Worm (Caenorhabditis elegans): ENCODE data around the gene nhr-102.

The nhr-102 gene

DNA sequence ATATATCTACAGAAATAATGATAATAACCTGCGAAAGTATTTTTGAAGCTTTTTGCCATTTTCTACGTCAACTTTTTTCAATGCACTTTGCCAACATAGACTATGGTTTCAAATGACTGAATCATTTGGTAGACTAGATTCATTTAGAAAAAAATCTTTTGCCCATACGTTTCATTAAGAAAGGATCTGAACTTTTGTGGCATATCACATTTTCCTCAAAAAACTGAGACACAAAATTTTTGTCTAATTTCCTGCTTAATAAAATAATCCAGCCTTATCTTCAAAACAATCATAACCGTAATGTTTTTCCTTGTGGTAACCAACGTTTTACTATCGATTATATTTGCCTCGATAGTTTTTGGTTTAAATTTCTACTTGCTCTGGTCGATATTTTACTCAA lies 50.1 kb downstream of the nhr-102 start, which contains the start of gene srbc-51:
Gene srbc-51, plus strand, starts transcription at position 301 of the 400 bp plus-strand sequence.
- no peak for TF ChIP-seq egl-27 (tag; optimal IDR thresholded peaks at IDR 0.05)
- no peak for TF ChIP-seq fos-1 (tag; optimal IDR thresholded peaks at IDR 0.05)
- no peak for TF ChIP-seq nhr-23 (tag; optimal IDR thresholded peaks at IDR 0.05)
- TF ChIP-seq hmg-11 (tag; optimal IDR thresholded peaks at IDR 0.05) = no peak
- TF ChIP-seq nhr-237 (tag; optimal IDR thresholded peaks at IDR 0.05) = no peak
- no peak for TF ChIP-seq pha-4 (tag; optimal IDR thresholded peaks at IDR 0.05)

DNA sequence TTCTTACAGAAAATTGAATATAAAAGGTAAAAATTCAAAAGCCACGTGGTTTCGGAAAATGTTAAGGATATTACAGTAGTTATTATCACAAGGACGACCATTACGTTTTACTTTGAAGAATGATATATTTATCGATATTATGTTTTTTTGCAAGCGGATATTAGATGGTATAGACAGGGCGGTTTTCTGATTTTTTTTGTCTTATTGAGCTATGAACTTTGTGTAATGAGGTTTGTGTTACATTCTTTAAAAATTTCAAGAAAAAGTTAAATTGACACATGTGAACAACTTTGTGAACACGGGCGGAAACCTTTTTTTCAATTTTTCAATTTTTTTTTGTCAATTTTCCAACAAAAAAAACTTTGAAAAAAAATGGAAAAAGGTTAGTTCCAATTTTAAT lies 51.3 kb downstream of the nhr-102 start, which contains the start of gene srbc-50:
Gene srbc-50, minus strand, starts transcription at position 101 of the 400 bp plus-strand sequence.
- TF ChIP-seq R02D3.7 (tag; optimal IDR thresholded peaks at IDR 0.05) (no peak), pqm-1 (tag; optimal IDR thresholded peaks at IDR 0.05) (no peak), lin-39 (tag; optimal IDR thresholded peaks at IDR 0.05) (no peak), elt-3 (tag; optimal IDR thresholded peaks at IDR 0.05) (no peak), ZK546.5 (tag; optimal IDR thresholded peaks at IDR 0.05) (no peak), lin-15B (tag; optimal IDR thresholded peaks at IDR 0.05) (no peak), skn-1 (tag; optimal IDR thresholded peaks at IDR 0.05) (no peak), fos-1 (tag; optimal IDR thresholded peaks at IDR 0.05) (no peak), ama-1 (optimal IDR thresholded peaks at IDR 0.05) (no peak), sea-2 (GFP tag; optimal IDR thresholded peaks at IDR 0.05) (no peak), snpc-4 (tag; optimal IDR thresholded peaks at IDR 0.05) (no peak), ceh-16 (tag; optimal IDR thresholded peaks at IDR 0.05) (no peak), ceh-28 (tag; optimal IDR thresholded peaks at IDR 0.05) (no peak), pha-4 (tag; optimal IDR thresholded peaks at IDR 0.05) (no peak), nhr-23 (tag; optimal IDR thresholded peaks at IDR 0.05) (no peak), elt-2 (tag; optimal IDR thresholded peaks at IDR 0.05) (no peak), tbx-2 (tag; optimal IDR thresholded peaks at IDR 0.05) (no peak), lsy-12 (tag; optimal IDR thresholded peaks at IDR 0.05) (no peak), nhr-12 (tag; optimal IDR thresholded peaks at IDR 0.05) (no peak), mml-1 (tag; optimal IDR thresholded peaks at IDR 0.05) (no peak)

Measured in whole organism, L3 larva.